Fruit fly (Drosophila melanogaster): ENCODE measurements around the gene grk.

Gene grk

dm6 chr2L:8437176-8437575, 3.8 kb upstream of the grk start, which contains the start of the genes D12 and Chrac-14 (continued):
- no peak for TF ChIP-seq bigmax (GFP tag; optimal IDR thresholded peaks at IDR 0.05)

dm6 chr2L:8432130-8432529, 1.3 kb downstream of the grk start:
- TF ChIP-seq CG16779 (GFP tag; IDR thresholded peaks at IDR 0.05) = no peak
- TF ChIP-seq ewg (GFP tag; optimal IDR thresholded peaks at IDR 0.05) = peak; percentile 16
- TF ChIP-seq CG10979 (tag; optimal IDR thresholded peaks at IDR 0.05) = no peak
- TF ChIP-seq Ets65A (GFP tag) = peak; percentile 91
- no peak for TF ChIP-seq CG9437 (GFP tag; optimal IDR thresholded peaks at IDR 0.05)
- TF ChIP-seq ara (GFP tag; IDR thresholded peaks at IDR 0.05) = 0 out of 2 replicates have a peak, but pooled peaks have one; percentile 15
- TF ChIP-seq sisA (GFP tag; IDR thresholded peaks at IDR 0.05) = 0 out of 2 replicates have a peak, but pooled peaks have one; percentile 19
- TF ChIP-seq so (GFP tag; IDR thresholded peaks at IDR 0.05) = 0 out of 3 replicates have a peak, but pooled peaks have one; percentile 11
- no peak for TF ChIP-seq twi (tag; optimal IDR thresholded peaks at IDR 0.05)
- 0 out of 2 replicates have a peak, but pooled peaks have one; percentile 12 for TF ChIP-seq sob (GFP tag; IDR thresholded peaks at IDR 0.05)
- no peak for TF ChIP-seq Trl (optimal IDR thresholded peaks at IDR 0.05)
- TF ChIP-seq Trl (GFP tag; optimal IDR thresholded peaks at IDR 0.05) = no peak
- 0 out of 3 replicates have a peak, but pooled peaks have one; percentile 25 for TF ChIP-seq CG3726 (GFP tag; IDR thresholded peaks at IDR 0.05)
- TF ChIP-seq cg (GFP tag; optimal IDR thresholded peaks at IDR 0.05) = no peak
- TF ChIP-seq cwo (GFP tag; optimal IDR thresholded peaks at IDR 0.05) = no peak

dm6 chr2L:8426801-8427200, 6.6 kb downstream of the grk start:
- TF ChIP-seq Med (GFP tag) = peak; percentile 63
- TF ChIP-seq Hr51 (GFP tag; optimal IDR thresholded peaks at IDR 0.05) = no peak

- TF ChIP-seq mld (GFP tag; IDR thresholded peaks at IDR 0.05; ENCODE audit: partially characterized antibody) (no peak), Dip2 (GFP tag; IDR thresholded peaks at IDR 0.05) (no peak), tup (GFP tag; optimal IDR thresholded peaks at IDR 0.05) (no peak), sr (GFP tag; IDR thresholded peaks at IDR 0.05) (no peak), pros (GFP tag; optimal IDR thresholded peaks at IDR 0.05) (peak; percentile 60), H2.0 (GFP tag; IDR thresholded peaks at IDR 0.05) (no peak), CG4328 (GFP tag; optimal IDR thresholded peaks at IDR 0.05) (no peak), Hey (tag; optimal IDR thresholded peaks at IDR 0.05) (no peak), ind (GFP tag; optimal IDR thresholded peaks at IDR 0.05) (no peak), CG30020 (tag; optimal IDR thresholded peaks at IDR 0.05) (no peak), CG4404 (GFP tag; IDR thresholded peaks at IDR 0.05) (no peak), CG2199 (GFP tag; IDR thresholded peaks at IDR 0.05) (0 out of 3 replicates have a peak, but pooled peaks have one; percentile 39), CG10321 (GFP tag; IDR thresholded peaks at IDR 0.05) (no peak), disco-r (GFP tag; optimal IDR thresholded peaks at IDR 0.05) (no peak), onecut (GFP tag; IDR thresholded peaks at IDR 0.05) (no peak), CG11456 (GFP tag; IDR thresholded peaks at IDR 0.05) (0 out of 3 replicates have a peak, but pooled peaks have one; percentile 21), PHDP (tag; optimal IDR thresholded peaks at IDR 0.05) (no peak)
These were observed 7.2 kb downstream of the grk start for dm6 chr2L:8425962-8426759.

All from whole organism, embryonic.